Worm (Caenorhabditis elegans): ENCODE results near the gene fipr-14.

Gene fipr-14

DNA sequence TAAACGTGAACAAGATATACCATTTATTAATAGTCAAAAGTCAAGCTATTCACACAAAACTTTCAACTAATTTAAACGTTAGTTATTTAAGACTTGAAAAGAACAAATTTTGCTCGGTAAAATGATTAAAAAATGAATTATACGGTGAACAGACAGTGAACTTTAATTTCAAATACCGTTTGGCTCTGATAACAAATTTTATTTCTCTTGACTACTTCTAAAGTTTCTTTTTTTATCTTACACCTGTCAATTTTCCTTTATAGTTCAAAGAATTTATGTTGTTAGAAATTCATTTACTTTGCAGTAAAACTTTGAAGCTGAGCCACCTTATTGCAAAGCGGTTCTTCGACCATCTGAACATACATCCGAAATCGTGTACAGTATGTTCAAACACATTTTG lies 38.4 kb downstream of the fipr-14 start, which contains the start of gene ZK593.3:
ZK593.3 (plus strand) TSS at position 301 of the 400 bp plus-strand sequence.
- peak; percentile 4 for TF ChIP-seq nhr-80 (tag; optimal IDR thresholded peaks at IDR 0.05)
- TF ChIP-seq ZK185.1 (tag; optimal IDR thresholded peaks at IDR 0.05; ENCODE audit: poor library complexity, severe bottlenecking): no peak

DNA sequence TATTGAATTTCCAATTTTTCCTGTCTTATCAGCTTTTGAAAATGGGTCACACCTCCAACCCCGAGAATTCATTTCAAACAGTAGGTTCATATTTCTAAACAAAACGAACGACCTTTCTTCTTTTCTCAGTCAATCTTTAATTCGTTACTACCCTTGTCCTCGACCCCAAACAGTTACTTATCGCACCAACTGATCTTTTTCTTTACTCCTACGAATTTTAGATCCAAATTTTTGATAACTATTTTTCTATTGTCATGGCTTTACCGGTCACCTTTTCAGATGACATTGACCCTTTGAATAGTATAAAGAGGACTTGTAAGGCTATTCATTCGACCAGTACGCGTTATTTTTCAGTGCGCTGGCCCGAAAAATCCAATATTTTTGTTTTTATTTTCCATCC lies 39.2 kb downstream of the fipr-14 start:
- TF ChIP-seq T07F8.4 (tag; optimal IDR thresholded peaks at IDR 0.05) (no peak), ztf-18 (tag; optimal IDR thresholded peaks at IDR 0.05) (no peak), ceh-40 (GFP tag; IDR thresholded peaks at IDR 0.05) (no peak), ama-1 (optimal IDR thresholded peaks at IDR 0.05) (no peak), ama-1 (GFP tag; optimal IDR thresholded peaks at IDR 0.05) (no peak)

DNA sequence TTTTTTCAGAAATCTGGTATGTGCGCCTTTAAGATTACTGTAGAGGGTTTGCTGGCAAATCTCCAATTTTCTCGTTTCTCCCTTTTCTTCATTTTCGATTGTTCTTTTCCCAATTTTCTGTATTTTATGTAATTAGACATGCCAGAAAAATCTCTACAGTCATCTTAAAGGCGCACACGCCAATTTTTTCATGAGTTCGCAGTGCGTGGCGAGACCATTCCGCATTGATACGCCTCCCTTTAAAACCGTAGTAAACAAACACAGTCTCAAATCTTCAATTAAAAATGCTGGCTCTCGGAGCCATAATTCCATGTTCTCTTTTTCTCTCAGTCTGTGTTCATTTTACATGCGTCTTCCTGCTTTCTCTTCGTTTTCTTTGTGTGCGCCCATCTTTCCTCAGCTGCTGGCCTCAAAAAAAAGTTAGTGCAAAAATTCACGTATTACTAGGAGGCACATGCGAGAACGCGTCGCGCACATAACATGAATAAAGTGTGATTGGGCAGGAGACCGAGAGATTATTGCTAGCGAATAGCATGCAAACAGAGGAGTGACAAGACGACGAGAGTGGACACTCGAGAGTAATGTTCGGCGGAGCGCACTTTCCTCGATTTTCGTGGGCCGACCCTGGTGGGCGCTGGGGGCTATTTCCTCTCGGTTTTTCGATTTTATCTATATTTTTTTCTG lies 42.1 kb downstream of the fipr-14 start:
- TF ChIP-seq cebp-1 (GFP tag; IDR thresholded peaks at IDR 0.05): no peak
- peak; percentile 78 for TF ChIP-seq cebp-1 (tag; optimal IDR thresholded peaks at IDR 0.05)
- TF ChIP-seq dox-1 (GFP tag; IDR thresholded peaks at IDR 0.05): peak; percentile 84
- 0 out of 2 replicates have a peak, but pooled peaks have one; percentile 32 for TF ChIP-seq pbrm-1 (GFP tag; IDR thresholded peaks at IDR 0.05)
- peak; percentile 74; the same call in 1 of the 2 replicates for TF ChIP-seq lir-1 (GFP tag; conservative IDR thresholded peaks at IDR 0.05)
- TF ChIP-seq mxl-1 (tag; optimal IDR thresholded peaks at IDR 0.05): no peak
- TF ChIP-seq lin-26 (GFP tag; IDR thresholded peaks at IDR 0.05): 0 out of 2 replicates have a peak, but pooled peaks have one; percentile 40
- 0 out of 2 replicates have a peak, but pooled peaks have one; percentile 33 for TF ChIP-seq K11D2.4 (GFP tag; IDR thresholded peaks at IDR 0.05)
- TF ChIP-seq B0336.3 (GFP tag; IDR thresholded peaks at IDR 0.05): peak; percentile 74
- TF ChIP-seq lsl-1 (GFP tag; optimal IDR thresholded peaks at IDR 0.05): peak; percentile 93
- TF ChIP-seq mes-4 (tag; optimal IDR thresholded peaks at IDR 0.05): no peak
- TF ChIP-seq zfh-2 (GFP tag; conservative IDR thresholded peaks at IDR 0.05): peak; percentile 85
- TF ChIP-seq hmg-1.2 (GFP tag; IDR thresholded peaks at IDR 0.05): peak; percentile 91
- no peak for TF ChIP-seq F37B4.10 (GFP tag; IDR thresholded peaks at IDR 0.05)
- peak; percentile 91 for TF ChIP-seq madf-8 (GFP tag; conservative IDR thresholded peaks at IDR 0.05)
- no peak for TF ChIP-seq lag-1 (GFP tag; IDR thresholded peaks at IDR 0.05)
- no peak for TF ChIP-seq ztf-28 (GFP tag; IDR thresholded peaks at IDR 0.05)
- TF ChIP-seq nhr-80 (tag; optimal IDR thresholded peaks at IDR 0.05): peak; percentile 83
- no peak for TF ChIP-seq Y79H2A.3 (GFP tag; conservative IDR thresholded peaks at IDR 0.05)
- TF ChIP-seq F33H1.4 (GFP tag; IDR thresholded peaks at IDR 0.05): peak; percentile 92
- TF ChIP-seq lin-54 (GFP tag; optimal IDR thresholded peaks at IDR 0.05): peak; percentile 46
- peak; percentile 58 for TF ChIP-seq chd-7 (tag; optimal IDR thresholded peaks at IDR 0.05)
- no peak for TF ChIP-seq let-607 (tag; optimal IDR thresholded peaks at IDR 0.05)
- no peak for TF ChIP-seq ceh-58 (GFP tag; IDR thresholded peaks at IDR 0.05)
- peak; percentile 43 for TF ChIP-seq ekl-4 (GFP tag; IDR thresholded peaks at IDR 0.05)
- no peak for TF ChIP-seq atf-7 (tag; optimal IDR thresholded peaks at IDR 0.05)
- TF ChIP-seq ceh-27 (GFP tag; optimal IDR thresholded peaks at IDR 0.05): peak; percentile 87
- TF ChIP-seq ceh-91 (GFP tag; IDR thresholded peaks at IDR 0.05): peak; percentile 68
- TF ChIP-seq gei-17 (GFP tag; optimal IDR thresholded peaks at IDR 0.05): peak; percentile 24
- TF ChIP-seq tbp1 (GFP tag; optimal IDR thresholded peaks at IDR 0.05): peak; percentile 38
- no peak for TF ChIP-seq tbx-9 (tag; optimal IDR thresholded peaks at IDR 0.05; ENCODE audit: borderline replicate concordance)
- TF ChIP-seq snpc-4 (GFP tag; optimal IDR thresholded peaks at IDR 0.05): no peak
- TF ChIP-seq snpc-4 (tag; optimal IDR thresholded peaks at IDR 0.05): peak in 3 of 4 experiments; percentile 29 to 65 (median 39)
- TF ChIP-seq somi-1 (GFP tag; optimal IDR thresholded peaks at IDR 0.05): peak; percentile 38
- peak; percentile 81 for TF ChIP-seq mcd-1 (GFP tag; IDR thresholded peaks at IDR 0.05)
- TF ChIP-seq ztf-22 (GFP tag; optimal IDR thresholded peaks at IDR 0.05): no peak
- TF ChIP-seq ztf-26 (tag; optimal IDR thresholded peaks at IDR 0.05): peak; percentile 59
- peak; percentile 64 for TF ChIP-seq ztf-18 (tag; optimal IDR thresholded peaks at IDR 0.05)
- peak; percentile 62; the same call in 1 of the 2 replicates for TF ChIP-seq nfyb-1 (GFP tag; IDR thresholded peaks at IDR 0.05)
- 0 out of 2 replicates have a peak, but pooled peaks have one; percentile 20 for TF ChIP-seq attf-3 (GFP tag; conservative IDR thresholded peaks at IDR 0.05)
